Worm (Caenorhabditis elegans) whole organism, L4 larva: ENCODE data around the gene lurp-2.

Experiments
- F10B5.3 ChIP-seq: sonication (generic microtip); optimal IDR thresholded peaks from 2 replicates; lab custom pipeline; 2016; ENCODE audit warnings: mild to moderate bottlenecking, missing genetic modification characterization, missing compliant biosample characterization
- R02D3.7 ChIP-seq: fragments of 150-350 bp; sonication (generic microtip); optimal IDR thresholded peaks from 3 replicates; lab custom pipeline; 2014; ENCODE audit warnings: missing biosample characterization, missing genetic modification characterization
- T20F7.1 ChIP-seq: fragments of 200-800 bp; sonication (Bioruptor generic); optimal IDR thresholded peaks from 2 replicates; lab custom pipeline; 2018; ENCODE audit warnings: mild to moderate bottlenecking, missing genetic modification characterization, missing compliant biosample characterization
- Y105C5A.15 ChIP-seq: fragments of 200-800 bp; sonication (Bioruptor generic); IDR thresholded peaks from 2 replicates; pipeline ENCODE4 v1.3.6; 2022; ENCODE audit warnings: missing genetic modification characterization, missing compliant biosample characterization
- Y5F2A.4 ChIP-seq: fragments of 200-800 bp; sonication (Bioruptor generic); optimal IDR thresholded peaks from 2 replicates; lab custom pipeline; 2018; ENCODE audit warnings: mild to moderate bottlenecking, missing genetic modification characterization, missing compliant biosample characterization
- Y75B8A.6 ChIP-seq: fragments of 200-800 bp; sonication (Bioruptor generic); IDR thresholded peaks from 2 replicates; pipeline ENCODE4 v1.3.6; 2022; ENCODE audit warnings: missing genetic modification reagents, missing genetic modification characterization, missing compliant biosample characterization
- ZK546.5 ChIP-seq, 2 experiments: sonication (generic microtip); optimal IDR thresholded peaks; 2 replicates each; lab custom pipeline; 2017; ENCODE audit warnings: missing biosample characterization in 2 of 2, missing genetic modification characterization in 2 of 2
- aha-1 ChIP-seq: fragments of 150-350 bp; peaks from one replicate; lab custom pipeline; 2014; ENCODE audit warnings: missing biosample characterization, missing genetic modification characterization
- ama-1 ChIP-seq: fragments of 150-350 bp; optimal IDR thresholded peaks from 2 replicates; lab custom pipeline; 2014; ENCODE audit warnings: inconsistent platforms, mixed read lengths
- attf-4 ChIP-seq: sonication (generic microtip); optimal IDR thresholded peaks from 3 replicates; lab custom pipeline; 2017; ENCODE audit warnings: missing biosample characterization, missing genetic modification characterization
- ceh-20 ChIP-seq: fragments of 200-800 bp; sonication (Bioruptor generic); IDR thresholded peaks from 2 replicates; pipeline ENCODE4 v1.3.6; 2022; ENCODE audit warnings: missing genetic modification reagents, missing genetic modification characterization, missing compliant biosample characterization
- ceh-28 ChIP-seq: fragments of 150-350 bp; optimal IDR thresholded peaks from 2 replicates; lab custom pipeline; 2014; ENCODE audit warnings: missing biosample characterization, missing genetic modification reagents, missing genetic modification characterization
- ceh-44 ChIP-seq: fragments of 200-800 bp; sonication (Bioruptor generic); IDR thresholded peaks from 2 replicates; pipeline ENCODE4 v1.3.6; 2022; ENCODE audit warnings: missing genetic modification reagents, missing genetic modification characterization, missing compliant biosample characterization
- ceh-82 ChIP-seq: sonication (generic microtip); optimal IDR thresholded peaks from 2 replicates; lab custom pipeline; 2017; ENCODE audit warnings: missing biosample characterization, missing genetic modification characterization
- ces-1 ChIP-seq: fragments of 150-350 bp; sonication (generic microtip); optimal IDR thresholded peaks from 4 replicates; lab custom pipeline; 2014; ENCODE audit warnings: missing biosample characterization, missing genetic modification reagents, missing genetic modification characterization
- daf-12 ChIP-seq: fragments of 150-350 bp; optimal IDR thresholded peaks from 2 replicates; lab custom pipeline; 2014; ENCODE audit warnings: missing biosample characterization, missing genetic modification reagents, missing genetic modification characterization
- daf-16 ChIP-seq, 3 experiments: sonication (generic microtip); optimal IDR thresholded peaks; 2 replicates each; lab custom pipeline; 2016 to 2017; ENCODE audit warnings: missing genetic modification characterization in 3 of 3, missing genetic modification reagents in 3 of 3, mild to moderate bottlenecking in 2 of 3, missing compliant biosample characterization in 2 of 3, missing biosample characterization in 1 of 3, moderate library complexity in 1 of 3
- daf-8 ChIP-seq: fragments of 200-800 bp; sonication (Bioruptor generic); IDR thresholded peaks from 2 replicates; pipeline ENCODE4 v1.3.6; 2022; ENCODE audit warnings: missing genetic modification characterization, missing compliant biosample characterization
- dmd-6 ChIP-seq: fragments of 200-800 bp; sonication (Bioruptor generic); IDR thresholded peaks from 2 replicates; pipeline ENCODE4 v1.3.6; 2022; ENCODE audit warnings: missing genetic modification reagents, missing genetic modification characterization, missing compliant biosample characterization
- duxl-1 ChIP-seq: sonication (generic microtip); optimal IDR thresholded peaks from 2 replicates; lab custom pipeline; 2016; ENCODE audit warnings: mild to moderate bottlenecking, missing genetic modification characterization, moderate library complexity, missing compliant biosample characterization; ENCODE audit not compliant: poor library complexity
- egl-27 ChIP-seq: sonication (generic microtip); optimal IDR thresholded peaks from 3 replicates; lab custom pipeline; 2017; ENCODE audit warnings: missing biosample characterization, missing genetic modification reagents, missing genetic modification characterization
- hif-1 ChIP-seq, 2 experiments: sonication (generic microtip); optimal IDR thresholded peaks; 2 replicates each; lab custom pipeline; 2016 to 2017; ENCODE audit warnings: missing compliant biosample characterization in 2 of 2, missing genetic modification characterization in 2 of 2, missing genetic modification reagents in 2 of 2, missing genotype in 2 of 2, mild to moderate bottlenecking in 1 of 2
- hmg-1.1 ChIP-seq: fragments of 200-800 bp; sonication (Bioruptor generic); IDR thresholded peaks from 2 replicates; pipeline ENCODE4 v1.3.6; 2022; ENCODE audit warnings: missing genetic modification reagents, missing genetic modification characterization, missing compliant biosample characterization
- lin-1 ChIP-seq: fragments of 200-800 bp; sonication (Bioruptor generic); IDR thresholded peaks from 2 replicates; pipeline ENCODE4 v1.3.6; 2022; ENCODE audit warnings: missing genetic modification reagents, missing genetic modification characterization, missing compliant biosample characterization
- lsy-2 ChIP-seq, 2 experiments: fragments of 150-350 bp in 1 of 2; sonication (generic microtip) in 1 of 2; optimal IDR thresholded peaks; 2 replicates each; lab custom pipeline; 2014 to 2017; ENCODE audit warnings: missing biosample characterization in 2 of 2, missing genetic modification characterization in 2 of 2
- madf-9 ChIP-seq: fragments of 200-800 bp; sonication (Bioruptor generic); conservative IDR thresholded peaks from 2 replicates; pipeline ENCODE4 v1.3.6; 2022; ENCODE audit warnings: missing genetic modification reagents, missing genetic modification characterization, missing compliant biosample characterization
- mdt-29 ChIP-seq: fragments of 200-800 bp; sonication (Bioruptor generic); IDR thresholded peaks from 2 replicates; pipeline ENCODE4 v1.3.6; 2022; ENCODE audit warnings: missing genetic modification reagents, missing genetic modification characterization, missing compliant biosample characterization
- mxl-3 ChIP-seq: fragments of 200-800 bp; sonication (Bioruptor generic); optimal IDR thresholded peaks from 2 replicates; lab custom pipeline; 2018; ENCODE audit warnings: mild to moderate bottlenecking, missing genetic modification characterization, missing compliant biosample characterization
- nhr-111 ChIP-seq: fragments of 200-800 bp; sonication (Bioruptor generic); optimal IDR thresholded peaks from 2 replicates; lab custom pipeline; 2018; ENCODE audit warnings: mild to moderate bottlenecking, missing genetic modification characterization, missing compliant biosample characterization
- nhr-237 ChIP-seq: sonication (generic microtip); optimal IDR thresholded peaks from 2 replicates; lab custom pipeline; 2017; ENCODE audit warnings: missing biosample characterization, missing genetic modification characterization
- nhr-6 ChIP-seq: fragments of 150-350 bp; optimal IDR thresholded peaks from 2 replicates; lab custom pipeline; 2014; ENCODE audit warnings: missing biosample characterization, missing genetic modification characterization
- pqm-1 ChIP-seq: sonication (generic microtip); optimal IDR thresholded peaks from 2 replicates; lab custom pipeline; 2017; ENCODE audit warnings: missing biosample characterization, missing genetic modification characterization
- set-16 ChIP-seq: fragments of 200-800 bp; sonication (Bioruptor generic); IDR thresholded peaks from 2 replicates; pipeline ENCODE4 v1.3.6; 2022; ENCODE audit warnings: missing genetic modification reagents, missing genetic modification characterization, missing compliant biosample characterization
- skn-1 ChIP-seq: fragments of 150-350 bp; optimal IDR thresholded peaks from 2 replicates; lab custom pipeline; 2014; ENCODE audit warnings: missing biosample characterization, missing genetic modification characterization
- snpc-1.2 ChIP-seq: fragments of 200-800 bp; sonication (Bioruptor generic); IDR thresholded peaks from 2 replicates; pipeline ENCODE4 v1.3.6; 2022; ENCODE audit warnings: missing genetic modification reagents, missing genetic modification characterization, missing compliant biosample characterization
- tag-97 ChIP-seq: fragments of 200-800 bp; sonication (Bioruptor generic); IDR thresholded peaks from 2 replicates; pipeline ENCODE4 v1.3.6; 2022; ENCODE audit warnings: missing genetic modification characterization, missing compliant biosample characterization
- unc-130 ChIP-seq: sonication (generic microtip); optimal IDR thresholded peaks from 2 replicates; lab custom pipeline; 2016; ENCODE audit warnings: missing genetic modification reagents, missing genetic modification characterization, missing compliant biosample characterization
- unc-62 ChIP-seq, 3 experiments: fragments of 150-350 bp in 1 of 3; sonication (generic microtip); optimal IDR thresholded peaks in 2 of 3; peaks in 1 of 3; 1 replicate in 1 of 3; 2 replicates in 2 of 3; lab custom pipeline; 2014 to 2017; ENCODE audit warnings: missing biosample characterization in 3 of 3, missing genetic modification characterization in 3 of 3, missing genetic modification reagents in 3 of 3, missing genotype in 1 of 3
- vab-7 ChIP-seq: fragments of 200-800 bp; sonication (Bioruptor generic); IDR thresholded peaks from 2 replicates; pipeline ENCODE4 v1.3.6; 2022; ENCODE audit warnings: missing genetic modification reagents, missing genetic modification characterization, missing compliant biosample characterization
- zip-11 ChIP-seq: fragments of 200-800 bp; sonication (Bioruptor generic); IDR thresholded peaks from 2 replicates; pipeline ENCODE4 v1.3.6; 2022; ENCODE audit warnings: missing genetic modification characterization, missing compliant biosample characterization
- zip-2 ChIP-seq: fragments of 150-350 bp; optimal IDR thresholded peaks from 2 replicates; lab custom pipeline; 2014; ENCODE audit warnings: missing biosample characterization, missing genetic modification characterization
- ztf-11 ChIP-seq: fragments of 150-350 bp; optimal IDR thresholded peaks from 2 replicates; lab custom pipeline; 2014; ENCODE audit warnings: missing biosample characterization, missing genetic modification characterization

The lurp-2 gene

DNA sequence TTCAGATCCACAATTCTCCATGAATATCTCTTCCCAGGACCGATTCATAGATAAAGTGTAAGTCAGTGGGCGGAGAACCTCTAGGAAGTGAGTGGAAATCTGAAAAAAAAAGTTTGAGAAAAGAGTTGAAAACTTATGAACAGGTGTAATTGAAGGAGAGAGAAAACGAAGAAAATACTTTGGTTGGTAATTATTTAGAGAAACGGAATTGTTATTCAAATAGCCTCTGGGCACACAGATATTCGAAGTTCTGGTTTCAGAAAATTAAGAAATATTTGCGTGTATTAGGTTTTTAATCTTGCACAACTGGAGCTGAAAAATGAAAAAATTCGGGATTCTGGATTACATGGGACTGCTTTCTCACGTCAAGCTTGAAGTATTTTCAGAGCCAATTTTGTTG lies 26.3 kb downstream of the lurp-2 start, which contains the start of gene T10G3.2:
Gene T10G3.2, minus strand, starts transcription at position 101 of the 400 bp plus-strand sequence.
- TF ChIP-seq ztf-11 (tag; lab: Kevin White, UChicago) (no peak), ZK546.5 (tag; optimal IDR thresholded peaks at IDR 0.05; lab: Kevin White, UChicago) (no peak), zip-2 (tag; lab: Kevin White, UChicago) (no peak), daf-8 (GFP tag; lab: Robert Waterston, UW) (no peak), zip-11 (GFP tag; lab: Robert Waterston, UW) (no peak), dmd-6 (GFP tag; lab: Robert Waterston, UW) (no peak), skn-1 (tag; lab: Kevin White, UChicago) (no peak), ceh-20 (GFP tag; lab: Robert Waterston, UW) (no peak), mdt-29 (GFP tag; lab: Robert Waterston, UW) (no peak), duxl-1 (tag; lab: Kevin White, UChicago) (no peak), ceh-82 (tag; lab: Kevin White, UChicago) (no peak)

DNA sequence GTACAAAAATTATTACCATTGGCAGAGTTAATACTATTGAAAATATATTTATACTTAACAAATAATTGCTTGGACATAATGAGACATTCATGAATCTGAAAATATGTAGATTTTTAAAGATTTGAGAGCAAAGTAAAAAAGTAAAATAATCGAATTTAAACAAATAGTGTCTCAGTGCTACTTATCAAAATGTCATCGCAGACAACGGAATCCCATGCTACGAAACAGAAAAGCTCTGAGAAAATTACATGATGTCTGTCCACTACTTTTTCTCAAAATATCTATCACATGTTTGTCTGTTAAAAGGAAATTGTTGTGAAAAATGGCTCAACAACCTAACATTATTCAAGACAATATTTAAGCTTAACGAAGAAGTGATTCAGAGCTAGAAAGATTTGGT lies 30.9 kb downstream of the lurp-2 start, which contains the start of gene T10G3.4:
Gene T10G3.4, minus strand, starts transcription at position 101 of the 400 bp plus-strand sequence.
- TF ChIP-seq F10B5.3 (tag; lab: Kevin White, UChicago) (no peak), set-16 (GFP tag; lab: Robert Waterston, UW) (no peak), Y75B8A.6 (no peak), nhr-237 (tag; lab: Kevin White, UChicago) (no peak), pqm-1 (tag; lab: Kevin White, UChicago) (no peak), daf-12 (tag; lab: Kevin White, UChicago) (no peak), hmg-1.1 (GFP tag; lab: Robert Waterston, UW) (no peak), egl-27 (tag; lab: Kevin White, UChicago) (no peak), lsy-2 (tag; optimal IDR thresholded peaks at IDR 0.05; lab: Kevin White, UChicago) (no peak)

- TF ChIP-seq ceh-44 = no peak
- TF ChIP-seq ceh-28 (tag; lab: Kevin White, UChicago) = no peak
- TF ChIP-seq attf-4 (tag; lab: Kevin White, UChicago) = no peak
- no peak for TF ChIP-seq Y5F2A.4 (GFP tag; lab: Kevin White, UChicago)
- no peak for TF ChIP-seq nhr-111
- TF ChIP-seq nhr-6 (tag; lab: Kevin White, UChicago) = no peak
- no peak for TF ChIP-seq madf-9 (GFP tag; lab: Robert Waterston, UW)
- no peak for TF ChIP-seq unc-130
- TF ChIP-seq daf-16 (GFP tag; optimal IDR thresholded peaks at IDR 0.05; lab: Kevin White, UChicago) = no peak
- TF ChIP-seq daf-16 (tag; optimal IDR thresholded peaks at IDR 0.05; lab: Kevin White, UChicago) = no peak
- TF ChIP-seq vab-7 (GFP tag; lab: Robert Waterston, UW) = no peak
- no peak for TF ChIP-seq skn-1 (tag; lab: Kevin White, UChicago)
- no peak for TF ChIP-seq hif-1 (tag; optimal IDR thresholded peaks at IDR 0.05; lab: Kevin White, UChicago)
- TF ChIP-seq duxl-1 (tag; lab: Kevin White, UChicago) = no peak
- no peak for TF ChIP-seq snpc-1.2 (GFP tag; lab: Robert Waterston, UW)
- TF ChIP-seq mxl-3 (GFP tag; lab: Kevin White, UChicago) = no peak
Observed at ce11 chrV:13485732-13486131, 32.3 kb downstream of the lurp-2 start.

- TF ChIP-seq ces-1 (GFP tag; lab: Kevin White, UChicago) (no peak), daf-12 (tag; lab: Kevin White, UChicago) (no peak), unc-62 (GFP tag; optimal IDR thresholded peaks at IDR 0.05 in 1 of 2; lab: Kevin White, UChicago) (peak in 1 of 2 experiments; percentile 91), unc-62 (tag; optimal IDR thresholded peaks at IDR 0.05; lab: Kevin White, UChicago) (no peak), Y105C5A.15 (no peak), lin-1 (GFP tag; lab: Robert Waterston, UW) (no peak), tag-97 (no peak), ama-1 (lab: Kevin White, UChicago) (no peak), T20F7.1 (GFP tag; lab: Kevin White, UChicago) (peak; percentile 7), aha-1 (tag; lab: Kevin White, UChicago) (peak; percentile 80), nhr-6 (tag; lab: Kevin White, UChicago) (no peak), R02D3.7 (tag; lab: Kevin White, UChicago) (no peak)
Observed at ce11 chrV:13488297-13488803, 34.9 kb downstream of the lurp-2 start.
